Worm (Caenorhabditis elegans): ENCODE measurements around the gene unc-4.
A peak's percentile ranks its signal among the peaks of the same experiment; 100 is the strongest.

Gene unc-4

DNA sequence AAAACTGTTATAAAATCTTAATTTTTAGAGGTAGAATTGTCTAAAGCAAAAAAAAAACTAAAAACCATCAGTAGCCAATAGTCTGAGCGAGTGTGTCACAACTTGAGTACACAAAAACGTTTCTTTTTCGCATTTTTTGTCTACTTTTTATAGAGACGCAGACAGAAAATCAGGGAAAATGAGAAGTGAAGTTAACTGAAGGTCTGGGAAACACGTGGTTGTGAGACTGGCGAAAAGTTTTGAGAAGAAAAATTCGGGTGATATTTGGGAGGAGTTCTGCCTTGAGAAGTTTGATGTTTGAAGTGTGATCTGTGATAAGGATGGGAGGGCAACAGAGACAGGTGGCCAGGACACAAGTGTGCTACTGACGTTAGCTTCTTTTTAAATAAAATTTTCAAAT is 37.4 kb upstream of the unc-4 start (continued):
- TF ChIP-seq hlh-30 (tag; optimal IDR thresholded peaks at IDR 0.05; ENCODE audit: insufficient read depth) (peak; percentile 97), nhr-76 (tag; optimal IDR thresholded peaks at IDR 0.05) (no peak), zag-1 (tag; optimal IDR thresholded peaks at IDR 0.05) (no peak), snpc-1.2 (GFP tag; IDR thresholded peaks at IDR 0.05) (no peak), nhr-6 (tag; optimal IDR thresholded peaks at IDR 0.05) (peak; percentile 12), jun-1 (tag; optimal IDR thresholded peaks at IDR 0.05) (no peak), lin-15B (tag; optimal IDR thresholded peaks at IDR 0.05) (no peak), F10B5.3 (tag; optimal IDR thresholded peaks at IDR 0.05) (no peak), ztf-7 (tag; optimal IDR thresholded peaks at IDR 0.05) (peak; percentile 27), duxl-1 (tag; optimal IDR thresholded peaks at IDR 0.05; ENCODE audit: poor library complexity) (no peak), zip-2 (tag; optimal IDR thresholded peaks at IDR 0.05) (peak; percentile 8), R02D3.7 (tag; optimal IDR thresholded peaks at IDR 0.05) (no peak), vab-7 (GFP tag; IDR thresholded peaks at IDR 0.05) (no peak), nhr-111 (GFP tag; optimal IDR thresholded peaks at IDR 0.05) (no peak), dve-1 (tag; optimal IDR thresholded peaks at IDR 0.05; ENCODE audit: insufficient read depth) (peak; percentile 92), mdt-29 (GFP tag; IDR thresholded peaks at IDR 0.05) (no peak), daf-16 (GFP tag; optimal IDR thresholded peaks at IDR 0.05) (peak in 1 of 2 experiments; percentile 19), daf-16 (tag; optimal IDR thresholded peaks at IDR 0.05) (peak; percentile 85), D1046.2 (GFP tag; IDR thresholded peaks at IDR 0.05) (no peak), aha-1 (tag) (peak; percentile 99), mdl-1 (tag; optimal IDR thresholded peaks at IDR 0.05) (peak; percentile 41 to 91), F26F4.8 (GFP tag; conservative IDR thresholded peaks at IDR 0.05) (no peak), unc-39 (tag; optimal IDR thresholded peaks at IDR 0.05) (no peak), Y48G9A.11 (GFP tag; IDR thresholded peaks at IDR 0.05) (no peak), zfp-3 (GFP tag; conservative IDR thresholded peaks at IDR 0.05) (no peak)

DNA sequence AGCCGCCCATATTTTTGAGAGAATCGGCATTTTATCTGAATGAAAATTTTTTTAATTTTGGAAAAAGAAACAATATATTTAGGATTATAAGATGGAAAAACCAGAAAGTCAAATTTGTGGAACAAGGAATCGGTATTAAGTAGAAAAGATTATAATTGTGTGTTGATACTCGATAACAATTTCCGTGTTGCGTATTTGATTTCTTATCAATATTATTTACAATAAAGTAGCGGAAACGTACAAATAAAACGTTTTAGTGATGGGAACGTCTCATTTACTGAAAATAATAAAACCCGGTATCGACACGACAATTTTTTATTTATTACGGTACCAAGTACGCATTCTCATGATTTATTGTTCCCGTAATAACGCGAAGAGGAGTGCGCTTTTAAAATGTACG is 36.7 kb upstream of the unc-4 start, which contains the start of gene C05C10.3:
TSS of gene C05C10.3 (minus strand) at position 35 of the 400 bp plus-strand sequence.
- no peak for TF ChIP-seq daf-16 (GFP tag; optimal IDR thresholded peaks at IDR 0.05)
- peak; percentile 82 for TF ChIP-seq daf-16 (tag; optimal IDR thresholded peaks at IDR 0.05)
- peak; percentile 35 for TF ChIP-seq nhr-77 (tag; optimal IDR thresholded peaks at IDR 0.05)
- peak; percentile 24 for TF ChIP-seq dve-1 (tag; optimal IDR thresholded peaks at IDR 0.05; ENCODE audit: insufficient read depth)
- TF ChIP-seq mxl-3 (GFP tag; optimal IDR thresholded peaks at IDR 0.05): no peak
- TF ChIP-seq nhr-28 (tag; optimal IDR thresholded peaks at IDR 0.05): peak; percentile 2
- TF ChIP-seq snpc-4 (tag; optimal IDR thresholded peaks at IDR 0.05): no peak
- peak; percentile 7 for TF ChIP-seq pqm-1 (tag; optimal IDR thresholded peaks at IDR 0.05)

DNA sequence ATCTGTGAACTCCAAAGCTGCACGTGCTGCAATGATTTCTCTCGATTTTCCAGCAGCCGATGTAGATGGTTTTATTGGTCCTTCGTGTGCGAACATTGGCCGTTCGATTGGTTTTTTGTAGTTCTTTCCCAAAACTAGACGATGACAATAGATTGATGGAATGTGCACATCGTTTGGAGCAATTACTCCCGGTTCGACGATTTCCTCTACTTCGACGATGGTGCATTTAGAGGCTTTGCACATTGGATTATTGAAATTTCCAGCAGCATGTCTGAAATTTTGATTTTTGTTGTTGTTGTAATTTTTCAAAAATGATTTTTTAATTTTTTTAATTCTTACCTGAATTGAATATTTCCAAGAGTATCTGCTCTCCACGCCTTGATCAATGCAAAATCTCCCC is 35.5 kb upstream of the unc-4 start:
- TF ChIP-seq unc-62 (GFP tag; optimal IDR thresholded peaks at IDR 0.05 in 1 of 2) (peak in 1 of 2 experiments; percentile 55), unc-62 (tag; optimal IDR thresholded peaks at IDR 0.05) (no peak), ztf-11 (tag; optimal IDR thresholded peaks at IDR 0.05) (no peak), daf-16 (GFP tag; optimal IDR thresholded peaks at IDR 0.05) (no peak), daf-16 (tag; optimal IDR thresholded peaks at IDR 0.05) (peak; percentile 21), ceh-44 (GFP tag; IDR thresholded peaks at IDR 0.05) (no peak), sdz-12 (GFP tag; optimal IDR thresholded peaks at IDR 0.05) (no peak)

DNA sequence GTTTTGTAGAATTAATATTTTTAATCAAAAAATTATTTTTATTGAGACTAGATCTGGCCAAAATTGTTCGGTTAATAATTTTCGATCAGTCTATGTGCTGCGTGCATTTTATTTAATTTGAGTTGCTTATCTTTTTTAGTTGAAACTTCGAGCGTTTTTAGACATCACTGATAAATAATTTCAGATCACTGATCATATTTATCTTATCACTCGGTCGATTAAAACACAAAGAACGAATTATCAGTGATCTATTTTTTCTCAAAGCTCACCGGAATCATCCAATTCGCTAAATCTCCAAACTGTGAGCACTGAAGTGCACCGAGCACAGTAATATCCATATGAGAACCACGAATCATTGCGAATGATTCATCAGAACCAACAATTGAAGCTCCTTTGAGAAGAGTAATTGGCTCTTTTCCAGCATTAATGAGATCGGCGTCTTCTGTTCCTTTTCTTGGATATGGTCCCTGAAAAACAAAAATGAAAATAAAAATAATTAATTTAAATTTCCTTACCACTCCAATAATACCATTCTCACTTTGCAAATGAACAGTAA is 34.9 kb upstream of the unc-4 start:
- TF ChIP-seq nhr-25 (tag; optimal IDR thresholded peaks at IDR 0.05; ENCODE audit: borderline replicate concordance, insufficient read depth) (peak; percentile 16), dve-1 (tag; optimal IDR thresholded peaks at IDR 0.05; ENCODE audit: insufficient read depth) (peak; percentile 68), daf-16 (GFP tag; optimal IDR thresholded peaks at IDR 0.05) (no peak), daf-16 (tag; optimal IDR thresholded peaks at IDR 0.05) (peak; percentile 56), dmd-6 (GFP tag; IDR thresholded peaks at IDR 0.05) (peak; percentile 64), pqm-1 (tag; optimal IDR thresholded peaks at IDR 0.05) (peak; percentile 53), madf-9 (GFP tag; conservative IDR thresholded peaks at IDR 0.05) (0 out of 2 replicates have a peak, but pooled peaks have one; percentile 8), Y105C5A.15 (GFP tag; IDR thresholded peaks at IDR 0.05) (no peak), ceh-28 (tag; optimal IDR thresholded peaks at IDR 0.05) (no peak), hlh-11 (tag; optimal IDR thresholded peaks at IDR 0.05) (peak; percentile 32), duxl-1 (tag; optimal IDR thresholded peaks at IDR 0.05; ENCODE audit: poor library complexity) (peak; percentile 26), nhr-28 (tag; optimal IDR thresholded peaks at IDR 0.05) (peak; percentile 1), F49E8.2 (tag; optimal IDR thresholded peaks at IDR 0.05; ENCODE audit: borderline replicate concordance) (no peak), nhr-10 (tag; optimal IDR thresholded peaks at IDR 0.05) (peak; percentile 3), mep-1 (tag; optimal IDR thresholded peaks at IDR 0.05) (peak; percentile 43)

Data from whole organism, L4 larva.